Fruit fly (Drosophila melanogaster): ENCODE results near the gene U2af38.

DNA sequence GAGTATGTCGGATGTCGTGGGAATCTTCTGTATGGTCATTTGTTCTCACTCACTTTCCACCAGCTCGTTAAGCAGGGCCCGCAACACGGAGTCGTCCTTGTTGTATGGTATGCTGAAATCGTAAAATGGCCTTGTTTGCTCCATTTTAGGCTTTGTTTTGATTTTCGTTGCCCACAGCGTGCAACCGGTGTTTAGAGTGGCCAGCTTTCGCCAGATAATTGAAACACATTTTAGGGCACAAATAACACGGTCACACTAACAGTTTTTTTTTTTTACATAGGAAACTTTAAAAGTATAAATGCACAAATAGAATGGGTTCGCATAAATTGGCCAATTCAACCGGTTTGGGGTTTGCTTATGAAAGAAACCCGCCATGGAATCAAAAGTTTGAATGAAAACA is 42.3 kb downstream of the U2af38 start, which contains the start of gene Rpp30:
- no peak for TF ChIP-seq CG8478 (optimal IDR thresholded peaks at IDR 0.05)
- TF ChIP-seq psq (optimal IDR thresholded peaks at IDR 0.05), result no peak
